Worm (Caenorhabditis elegans) whole organism, L1 larva: ENCODE measurements around the gene nhr-97.

Experiments used
- C34B4.2 ChIP-seq: sonication (generic microtip); optimal IDR thresholded peaks from 2 replicates; lab custom pipeline; 2017; ENCODE audit warnings: mild to moderate bottlenecking, missing genetic modification characterization, missing compliant biosample characterization
- F16B12.6 ChIP-seq: fragments of 150-350 bp; optimal IDR thresholded peaks from 2 replicates; lab custom pipeline; 2014; ENCODE audit warnings: missing biosample characterization, missing genetic modification characterization
- Y116A8C.19 ChIP-seq: sonication (generic microtip); optimal IDR thresholded peaks from 2 replicates; lab custom pipeline; 2016; ENCODE audit warnings: missing compliant biosample characterization, missing genetic modification characterization, borderline replicate concordance
- aha-1 ChIP-seq: fragments of 150-350 bp; optimal IDR thresholded peaks from 2 replicates; lab custom pipeline; 2014; ENCODE audit warnings: missing biosample characterization, missing genetic modification characterization
- alr-1 ChIP-seq: fragments of 200-800 bp; sonication (Bioruptor generic); optimal IDR thresholded peaks from 2 replicates; lab custom pipeline; 2018; ENCODE audit warnings: borderline replicate concordance, mild to moderate bottlenecking, missing genetic modification characterization, missing compliant biosample characterization
- aly-2 ChIP-seq: fragments of 150-350 bp; optimal IDR thresholded peaks from 2 replicates; lab custom pipeline; 2014; ENCODE audit warnings: missing biosample characterization, missing genetic modification characterization
- blmp-1 ChIP-seq: fragments of 150-350 bp; optimal IDR thresholded peaks from 2 replicates; lab custom pipeline; 2014; ENCODE audit warnings: missing biosample characterization, missing genetic modification characterization
- ceh-63 ChIP-seq: fragments of 200-800 bp; sonication (Bioruptor generic); optimal IDR thresholded peaks from 2 replicates; lab custom pipeline; 2018; ENCODE audit warnings: mild to moderate bottlenecking, missing genetic modification characterization, missing compliant biosample characterization
- ceh-82 ChIP-seq, 3 experiments: fragments of 150-350 bp in 1 of 3; sonication (generic microtip) in 2 of 3; optimal IDR thresholded peaks; 2 replicates each; lab custom pipeline; 2014 to 2017; ENCODE audit warnings: missing biosample characterization in 3 of 3, missing genetic modification characterization in 3 of 3
- ceh-88 ChIP-seq: fragments of 200-800 bp; sonication (Bioruptor generic); IDR thresholded peaks from 2 replicates; pipeline ENCODE4 v1.3.6; 2022; ENCODE audit warnings: missing genetic modification characterization, missing compliant biosample characterization
- ces-1 ChIP-seq: fragments of 150-350 bp; optimal IDR thresholded peaks from 2 replicates; lab custom pipeline; 2014; ENCODE audit warnings: missing biosample characterization, missing genetic modification reagents, missing genetic modification characterization
- efl-3 ChIP-seq: fragments of 200-800 bp; sonication (Bioruptor generic); optimal IDR thresholded peaks from 2 replicates; lab custom pipeline; 2018; ENCODE audit warnings: mild to moderate bottlenecking, missing genetic modification characterization, missing compliant biosample characterization
- egl-13 ChIP-seq: sonication (generic microtip); optimal IDR thresholded peaks from 2 replicates; lab custom pipeline; 2016; ENCODE audit warnings: missing genotype, missing genetic modification reagents, missing genetic modification characterization, missing compliant biosample characterization
- egl-27 ChIP-seq, 2 experiments: fragments of 150-350 bp in 1 of 2; sonication (generic microtip); optimal IDR thresholded peaks; 3 replicates each; lab custom pipeline; 2017 to 2018; ENCODE audit warnings: missing biosample characterization in 2 of 2, missing genetic modification characterization in 2 of 2, missing genetic modification reagents in 2 of 2
- fkh-4 ChIP-seq: sonication (generic microtip); optimal IDR thresholded peaks from 2 replicates; lab custom pipeline; 2016; ENCODE audit warnings: missing compliant biosample characterization, missing genetic modification characterization, borderline replicate concordance
- fos-1 ChIP-seq: fragments of 150-350 bp; optimal IDR thresholded peaks from 2 replicates; lab custom pipeline; 2014; ENCODE audit warnings: missing biosample characterization, missing genetic modification characterization
- grh-1 ChIP-seq: fragments of 200-800 bp; sonication (Bioruptor generic); IDR thresholded peaks from 2 replicates; pipeline ENCODE4 v1.3.6; 2022; ENCODE audit warnings: missing genetic modification reagents, missing genetic modification characterization, missing compliant biosample characterization
- hlh-17 ChIP-seq: fragments of 200-800 bp; sonication (Bioruptor generic); optimal IDR thresholded peaks from 2 replicates; lab custom pipeline; 2018; ENCODE audit warnings: missing genetic modification characterization, mild to moderate bottlenecking, missing compliant biosample characterization, moderate library complexity, borderline replicate concordance
- isw-1 ChIP-seq: fragments of 200-800 bp; sonication (Bioruptor generic); IDR thresholded peaks from 2 replicates; pipeline ENCODE4 v1.3.6; 2022; ENCODE audit warnings: missing genetic modification characterization, missing compliant biosample characterization
- jun-1 ChIP-seq: fragments of 150-350 bp; optimal IDR thresholded peaks from 2 replicates; lab custom pipeline; 2014; ENCODE audit warnings: missing biosample characterization, missing genetic modification reagents, missing genetic modification characterization
- lin-13 ChIP-seq: fragments of 150-350 bp; optimal IDR thresholded peaks from 2 replicates; lab custom pipeline; 2014; ENCODE audit warnings: missing biosample characterization, missing genetic modification reagents, missing genetic modification characterization
- lin-14 ChIP-seq: fragments of 200-800 bp; sonication (Bioruptor generic); optimal IDR thresholded peaks from 2 replicates; lab custom pipeline; 2018; ENCODE audit warnings: mild to moderate bottlenecking, missing genetic modification characterization, moderate library complexity, missing compliant biosample characterization
- lin-15B ChIP-seq: fragments of 150-350 bp; sonication (generic microtip); optimal IDR thresholded peaks from 3 replicates; lab custom pipeline; 2014; ENCODE audit warnings: missing biosample characterization, missing genetic modification characterization
- lin-39 ChIP-seq: fragments of 150-350 bp; optimal IDR thresholded peaks from 2 replicates; lab custom pipeline; 2014; ENCODE audit warnings: missing biosample characterization, missing genetic modification reagents, missing genetic modification characterization
- lir-3 ChIP-seq: sonication (generic microtip); optimal IDR thresholded peaks from 2 replicates; lab custom pipeline; 2016; ENCODE audit warnings: mild to moderate bottlenecking, missing genetic modification characterization, moderate library complexity, missing compliant biosample characterization; ENCODE audit not compliant: poor library complexity
- lsy-2 ChIP-seq, 2 experiments: fragments of 150-350 bp; optimal IDR thresholded peaks; 2 replicates each; lab custom pipeline; 2014; ENCODE audit warnings: missing biosample characterization in 2 of 2, missing genetic modification characterization in 2 of 2
- mab-9 ChIP-seq: fragments of 200-800 bp; sonication (Bioruptor generic); IDR thresholded peaks from 2 replicates; pipeline ENCODE4 v1.3.6; 2022; ENCODE audit warnings: missing genetic modification reagents, missing genetic modification characterization, missing compliant biosample characterization
- mep-1 ChIP-seq: fragments of 150-350 bp; optimal IDR thresholded peaks from 2 replicates; lab custom pipeline; 2014; ENCODE audit warnings: missing biosample characterization, missing genetic modification characterization
- nhr-11 ChIP-seq: fragments of 150-350 bp; optimal IDR thresholded peaks from 2 replicates; lab custom pipeline; 2014; ENCODE audit warnings: missing biosample characterization, missing genetic modification characterization
- nhr-19 ChIP-seq: fragments of 200-800 bp; sonication (Bioruptor generic); conservative IDR thresholded peaks from 2 replicates; pipeline ENCODE4 v1.3.6; 2022; ENCODE audit warnings: missing genetic modification characterization, missing compliant biosample characterization
- nhr-20 ChIP-seq: sonication (generic microtip); optimal IDR thresholded peaks from 2 replicates; lab custom pipeline; 2016; ENCODE audit warnings: mild to moderate bottlenecking, missing genetic modification characterization, missing compliant biosample characterization
- nhr-237 ChIP-seq: fragments of 150-350 bp; optimal IDR thresholded peaks from 2 replicates; lab custom pipeline; 2014; ENCODE audit warnings: missing biosample characterization, missing genetic modification characterization
- nhr-28 ChIP-seq: fragments of 150-350 bp; optimal IDR thresholded peaks from 2 replicates; lab custom pipeline; 2014; ENCODE audit warnings: missing biosample characterization, missing genetic modification characterization
- nhr-47 ChIP-seq: sonication (generic microtip); optimal IDR thresholded peaks from 2 replicates; lab custom pipeline; 2016; ENCODE audit warnings: mild to moderate bottlenecking, missing genetic modification characterization, moderate library complexity, missing compliant biosample characterization
- nhr-77 ChIP-seq: fragments of 150-350 bp; optimal IDR thresholded peaks from 2 replicates; lab custom pipeline; 2014; ENCODE audit warnings: missing biosample characterization, missing genetic modification characterization
- nhr-84 ChIP-seq: sonication (generic microtip); optimal IDR thresholded peaks from 2 replicates; lab custom pipeline; 2017; ENCODE audit warnings: missing biosample characterization, missing genetic modification characterization
- pax-3 ChIP-seq: fragments of 200-800 bp; sonication (Bioruptor generic); optimal IDR thresholded peaks from 2 replicates; lab custom pipeline; 2018; ENCODE audit warnings: mild to moderate bottlenecking, missing genetic modification characterization, moderate library complexity, missing compliant biosample characterization
- rnt-1 ChIP-seq: sonication (generic microtip); optimal IDR thresholded peaks from 2 replicates; lab custom pipeline; 2016; ENCODE audit warnings: mild to moderate bottlenecking, missing genetic modification characterization, moderate library complexity, missing compliant biosample characterization
- snpc-4 ChIP-seq: fragments of 150-350 bp; optimal IDR thresholded peaks from 2 replicates; lab custom pipeline; 2014; ENCODE audit warnings: missing biosample characterization, missing genetic modification characterization
- snu-23 ChIP-seq: sonication (generic microtip); optimal IDR thresholded peaks from 2 replicates; lab custom pipeline; 2016; ENCODE audit warnings: missing genetic modification characterization, missing compliant biosample characterization
- sox-4 ChIP-seq: sonication (generic microtip); optimal IDR thresholded peaks from 2 replicates; lab custom pipeline; 2016; ENCODE audit warnings: missing genetic modification characterization, missing compliant biosample characterization
- sptf-1 ChIP-seq: fragments of 150-350 bp; optimal IDR thresholded peaks from 2 replicates; lab custom pipeline; 2014; ENCODE audit warnings: missing biosample characterization, missing genetic modification characterization
- swsn-7 ChIP-seq: sonication (generic microtip); optimal IDR thresholded peaks from 2 replicates; lab custom pipeline; 2016; ENCODE audit warnings: missing genetic modification characterization, missing compliant biosample characterization
- tbx-2 ChIP-seq: sonication (generic microtip); optimal IDR thresholded peaks from 2 replicates; lab custom pipeline; 2016; ENCODE audit warnings: missing genetic modification characterization, missing compliant biosample characterization
- tlp-1 ChIP-seq: fragments of 150-350 bp; optimal IDR thresholded peaks from 2 replicates; lab custom pipeline; 2014; ENCODE audit warnings: missing biosample characterization, missing genetic modification characterization
- unc-130 ChIP-seq: fragments of 150-350 bp; optimal IDR thresholded peaks from 2 replicates; lab custom pipeline; 2017; ENCODE audit warnings: missing biosample characterization, missing genetic modification characterization, inconsistent platforms
- unc-30 ChIP-seq: sonication (generic microtip); optimal IDR thresholded peaks from 2 replicates; lab custom pipeline; 2017; ENCODE audit warnings: missing biosample characterization, missing genetic modification characterization
- unc-98 ChIP-seq: fragments of 200-800 bp; sonication (Bioruptor generic); IDR thresholded peaks from 2 replicates; pipeline ENCODE4 v1.3.6; 2022; ENCODE audit warnings: missing genetic modification characterization, missing compliant biosample characterization
- vab-15 ChIP-seq: sonication (generic microtip); optimal IDR thresholded peaks from 2 replicates; lab custom pipeline; 2017; ENCODE audit warnings: missing genotype, mild to moderate bottlenecking, missing genetic modification characterization, missing compliant biosample characterization
- xbp-1 ChIP-seq: sonication (generic microtip); optimal IDR thresholded peaks from 2 replicates; lab custom pipeline; 2016; ENCODE audit warnings: missing genetic modification characterization, missing compliant biosample characterization
- zag-1 ChIP-seq: fragments of 150-350 bp; optimal IDR thresholded peaks from 2 replicates; lab custom pipeline; 2014; ENCODE audit warnings: missing biosample characterization, missing genetic modification characterization
- zip-4 ChIP-seq: fragments of 200-800 bp; sonication (Bioruptor generic); optimal IDR thresholded peaks from 2 replicates; lab custom pipeline; 2018; ENCODE audit warnings: mild to moderate bottlenecking, missing genetic modification characterization, moderate library complexity, missing compliant biosample characterization
- ztf-11 ChIP-seq, 2 experiments: sonication (generic microtip); optimal IDR thresholded peaks; 2 replicates each; lab custom pipeline; 2016 to 2017; ENCODE audit warnings: missing genetic modification characterization in 2 of 2, missing biosample characterization in 1 of 2, missing compliant biosample characterization in 1 of 2
- ztf-4 ChIP-seq: fragments of 150-350 bp; optimal IDR thresholded peaks from 2 replicates; lab custom pipeline; 2014; ENCODE audit warnings: missing biosample characterization, missing genetic modification characterization

Gene nhr-97

ce11 chrIV:9777535-9777934 is 20.1 kb downstream of the nhr-97 start, which contains the start of gene sna-2 (continued):
- TF ChIP-seq efl-3 (GFP tag; lab: Kevin White, UChicago) (no peak), grh-1 (GFP tag; lab: Robert Waterston, UW) (no peak), snu-23 (GFP tag; lab: Kevin White, UChicago) (peak; percentile 37), alr-1 (tag; lab: Kevin White, UChicago) (no peak), lin-14 (GFP tag; lab: Kevin White, UChicago) (peak; percentile 56), nhr-84 (tag; lab: Kevin White, UChicago) (no peak), F16B12.6 (no peak), hlh-17 (GFP tag; lab: Kevin White, UChicago) (no peak), vab-15 (no peak), unc-98 (no peak), sptf-1 (no peak), unc-130 (tag; lab: Kevin White, UChicago) (no peak), nhr-19 (no peak), nhr-47 (tag; lab: Kevin White, UChicago) (peak; percentile 59), egl-27 (tag; optimal IDR thresholded peaks at IDR 0.05; lab: Kevin White, UChicago) (no peak), nhr-11 (tag; lab: Kevin White, UChicago) (no peak), tbx-2 (peak; percentile 54), lin-13 (no peak), lin-39 (tag; lab: Kevin White, UChicago) (no peak), lsy-2 (tag; optimal IDR thresholded peaks at IDR 0.05; lab: Kevin White, UChicago) (peak; percentile 29 to 80), nhr-237 (no peak), pax-3 (tag; lab: Kevin White, UChicago) (peak; percentile 66), egl-13 (tag; lab: Kevin White, UChicago) (no peak), zip-4 (GFP tag; lab: Kevin White, UChicago) (no peak), swsn-7 (peak; percentile 35), jun-1 (tag; lab: Kevin White, UChicago) (no peak), ceh-82 (tag; optimal IDR thresholded peaks at IDR 0.05; lab: Kevin White, UChicago) (peak in 2 of 3 experiments; percentile 7 to 44), rnt-1 (tag; lab: Kevin White, UChicago) (peak; percentile 91), nhr-77 (no peak), tlp-1 (tag; lab: Kevin White, UChicago) (no peak), ztf-11 (tag; optimal IDR thresholded peaks at IDR 0.05; lab: Kevin White, UChicago) (peak in 1 of 2 experiments; percentile 43), ceh-88 (no peak), sox-4 (tag; lab: Kevin White, UChicago) (no peak), isw-1 (GFP tag; lab: Robert Waterston, UW) (peak; percentile 33; the same call in 1 of the 2 replicates), Y116A8C.19 (tag; lab: Kevin White, UChicago) (no peak), mab-9 (GFP tag; lab: Robert Waterston, UW) (no peak), C34B4.2 (no peak), nhr-28 (tag; lab: Kevin White, UChicago) (no peak), snpc-4 (tag; lab: Kevin White, UChicago) (peak; percentile 34), ceh-63 (no peak), ztf-4 (tag; lab: Kevin White, UChicago) (no peak), zag-1 (tag; lab: Kevin White, UChicago) (no peak), unc-30 (tag; lab: Kevin White, UChicago) (no peak), nhr-20 (tag; lab: Kevin White, UChicago) (peak; percentile 47), fos-1 (tag; lab: Kevin White, UChicago) (peak; percentile 30), ces-1 (GFP tag; lab: Kevin White, UChicago) (no peak), xbp-1 (tag; lab: Kevin White, UChicago) (peak; percentile 49), lir-3 (tag; lab: Kevin White, UChicago) (peak; percentile 83), aha-1 (tag; lab: Kevin White, UChicago) (no peak), lin-15B (peak; percentile 51), blmp-1 (tag; lab: Kevin White, UChicago) (peak; percentile 67), fkh-4 (tag; lab: Kevin White, UChicago) (peak; percentile 4), mep-1 (tag; lab: Kevin White, UChicago) (peak; percentile 55), aly-2 (tag; lab: Kevin White, UChicago) (no peak)
